Worm (Caenorhabditis elegans) whole organism, young adult: Measurements from ENCODE around the gene Y9C9A.8.

Experiments
- D2030.7 ChIP-seq: fragments of 200-800 bp; sonication (Bioruptor generic); IDR thresholded peaks from 2 replicates; pipeline ENCODE4 v1.3.6; 2022; ENCODE audit warnings: missing genetic modification reagents, missing genetic modification characterization, missing compliant biosample characterization
- F52B5.7 ChIP-seq: sonication (generic microtip); optimal IDR thresholded peaks from 2 replicates; lab custom pipeline; 2016; ENCODE audit warnings: mild to moderate bottlenecking, missing genetic modification characterization, missing compliant biosample characterization
- aptf-2 ChIP-seq: fragments of 200-800 bp; sonication (Bioruptor generic); conservative IDR thresholded peaks from 2 replicates; pipeline ENCODE4 v1.3.6; 2022; ENCODE audit warnings: missing genetic modification reagents, missing genetic modification characterization, missing compliant biosample characterization
- aptf-3 ChIP-seq: fragments of 200-800 bp; sonication (Bioruptor generic); IDR thresholded peaks from 2 replicates; pipeline ENCODE4 v1.3.6; 2022; ENCODE audit warnings: missing genetic modification characterization, missing compliant biosample characterization
- bed-1 ChIP-seq: fragments of 200-800 bp; sonication (Bioruptor generic); IDR thresholded peaks from 2 replicates; pipeline ENCODE4 v1.3.6; 2022; ENCODE audit warnings: missing genetic modification reagents, missing genetic modification characterization, missing compliant biosample characterization
- ceh-100 ChIP-seq: fragments of 200-800 bp; sonication (Bioruptor generic); IDR thresholded peaks from 2 replicates; pipeline ENCODE4 v1.3.6; 2022; ENCODE audit warnings: missing genetic modification reagents, missing genetic modification characterization, missing compliant biosample characterization
- dpl-1 ChIP-seq: fragments of 150-350 bp; optimal IDR thresholded peaks from 2 replicates; lab custom pipeline; 2014; ENCODE audit warnings: missing biosample characterization, missing genetic modification reagents, missing genetic modification characterization
- efl-1 ChIP-seq: fragments of 150-350 bp; optimal IDR thresholded peaks from 2 replicates; lab custom pipeline; 2014; ENCODE audit warnings: missing biosample characterization, missing genetic modification reagents, missing genetic modification characterization
- egl-18 ChIP-seq: fragments of 200-800 bp; sonication (Bioruptor generic); IDR thresholded peaks from 2 replicates; pipeline ENCODE4 v1.3.6; 2022; ENCODE audit warnings: missing genetic modification reagents, missing genetic modification characterization, missing compliant biosample characterization
- egrh-3 ChIP-seq: fragments of 200-800 bp; sonication (Bioruptor generic); IDR thresholded peaks from 2 replicates; pipeline ENCODE4 v1.3.6; 2022; ENCODE audit warnings: missing genetic modification reagents, missing genetic modification characterization, missing compliant biosample characterization
- ztf-3 ChIP-seq: fragments of 200-800 bp; sonication (Bioruptor generic); optimal IDR thresholded peaks from 2 replicates; lab custom pipeline; 2018; ENCODE audit warnings: mild to moderate bottlenecking, missing genetic modification characterization, missing compliant biosample characterization

The Y9C9A.8 gene

DNA sequence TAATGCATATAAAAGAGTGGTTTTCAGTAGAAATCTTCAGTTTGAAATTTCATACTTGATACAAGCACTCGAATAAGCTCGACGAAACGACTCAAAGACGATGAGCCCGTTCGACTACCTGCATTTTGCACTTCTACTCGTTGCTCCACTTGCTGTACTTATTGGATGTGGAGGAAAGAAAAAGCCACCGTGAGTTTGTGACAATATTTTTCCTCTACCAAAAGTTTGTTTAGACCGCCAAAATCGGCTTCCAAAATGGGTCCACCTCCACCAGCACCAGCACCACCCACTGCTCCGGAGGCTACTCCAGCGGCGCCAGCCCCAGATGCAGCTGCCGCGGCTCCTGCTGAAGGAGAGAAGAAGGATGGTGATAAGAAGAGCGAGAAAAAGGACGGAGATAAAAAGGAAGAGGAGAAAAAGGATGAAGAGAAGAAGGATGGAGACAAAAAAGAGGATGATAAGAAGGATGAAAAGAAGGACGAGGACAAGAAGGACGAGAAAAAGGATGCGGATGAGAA lies 47.1 kb downstream of the Y9C9A.8 start, which contains the start of gene E03H12.5:
TSS of gene E03H12.5 (plus strand) at position 51 of the 518 bp plus-strand sequence.
- TF ChIP-seq egrh-3 (GFP tag; lab: Robert Waterston, UW) = peak; percentile 85; the same call in 1 of the 2 replicates
- TF ChIP-seq aptf-2 (GFP tag; lab: Robert Waterston, UW) = no peak

DNA sequence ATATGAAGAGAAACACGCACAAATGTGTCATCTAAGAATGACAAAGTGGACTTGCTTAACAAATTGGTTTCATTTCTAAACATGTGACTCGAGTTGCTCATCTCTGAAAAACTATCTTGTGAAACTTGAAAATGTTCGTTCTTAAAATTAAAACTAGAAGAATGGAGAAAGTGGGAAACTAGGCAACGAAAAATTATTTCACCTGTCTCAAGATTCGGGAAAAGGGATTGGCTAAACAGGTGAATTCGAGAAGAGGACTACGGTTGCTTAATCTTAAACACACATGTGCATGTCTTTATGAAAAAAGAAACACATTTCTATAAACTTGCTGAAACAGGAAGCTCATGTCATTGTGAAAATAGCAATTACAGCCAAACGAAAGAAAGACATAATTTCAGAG lies 50.9 kb downstream of the Y9C9A.8 start, which contains the start of gene srz-24:
TSS of gene srz-24 (minus strand) at position 101 of the 400 bp plus-strand sequence.
- TF ChIP-seq ztf-3 (GFP tag; lab: Kevin White, UChicago) (no peak), D2030.7 (GFP tag; lab: Robert Waterston, UW) (no peak), aptf-3 (GFP tag; lab: Robert Waterston, UW) (no peak), egl-18 (GFP tag; lab: Robert Waterston, UW) (no peak), bed-1 (no peak), dpl-1 (no peak), F52B5.7 (tag; lab: Kevin White, UChicago) (no peak), ceh-100 (no peak), efl-1 (no peak)
- TF ChIP-seq, all 124 proteins: peak for 0
